Fruit fly (Drosophila melanogaster) whole organism, embryonic: ENCODE results near the gene CG15818.

Experiments used
- Atf3 ChIP-seq: fragments of 200-800 bp; sonication (Bioruptor generic); optimal IDR thresholded peaks from 3 replicates; lab custom pipeline; 2016; ENCODE audit warnings: missing biosample characterization, missing genetic modification characterization
- BEAF-32 ChIP-seq: fragments of 200-800 bp; sonication (Bioruptor generic); optimal IDR thresholded peaks from 3 replicates; lab custom pipeline; 2017; ENCODE audit warnings: missing biosample characterization, missing genetic modification characterization, mild to moderate bottlenecking, moderate library complexity, missing genetic modification reagents
- CG10209 ChIP-seq: fragments of 200-800 bp; sonication (Bioruptor generic); optimal IDR thresholded peaks from 3 replicates; lab custom pipeline; 2017; ENCODE audit warnings: missing biosample characterization, mild to moderate bottlenecking, missing genetic modification characterization, missing genetic modification reagents
- CG12299 ChIP-seq: fragments of 200-800 bp; sonication (Bioruptor generic); optimal IDR thresholded peaks from 2 replicates; lab custom pipeline; 2018; ENCODE audit warnings: missing biosample characterization, mild to moderate bottlenecking, missing genetic modification characterization
- CG14441 ChIP-seq: fragments of 200-800 bp; sonication (Bioruptor generic); IDR thresholded peaks from 2 replicates; pipeline ENCODE4 v1.3.6; 2022; ENCODE audit warnings: missing biosample characterization, missing genetic modification characterization
- CG1603 ChIP-seq: fragments of 200-800 bp; sonication (Bioruptor generic); optimal IDR thresholded peaks from 2 replicates; lab custom pipeline; 2019; ENCODE audit warnings: missing biosample characterization, mild to moderate bottlenecking, missing genetic modification characterization, moderate library complexity
- CG17829 ChIP-seq: fragments of 200-800 bp; optimal IDR thresholded peaks from 2 replicates; lab custom pipeline; 2019; ENCODE audit warnings: missing biosample characterization, mild to moderate bottlenecking, missing genetic modification characterization, moderate library complexity
- CG18764 ChIP-seq: fragments of 200-800 bp; sonication (Bioruptor generic); optimal IDR thresholded peaks from 3 replicates; lab custom pipeline; 2016; ENCODE audit warnings: missing biosample characterization, missing genetic modification characterization
- CG2116 ChIP-seq: fragments of 200-800 bp; sonication (Bioruptor generic); optimal IDR thresholded peaks from 3 replicates; lab custom pipeline; 2018; ENCODE audit warnings: missing biosample characterization, mild to moderate bottlenecking, missing genetic modification characterization
- CG3726 ChIP-seq: fragments of 200-800 bp; sonication (Bioruptor generic); IDR thresholded peaks from 3 replicates; pipeline ENCODE4, ENCODE4 v1.3.6; 2022; ENCODE audit warnings: missing biosample characterization, missing genetic modification characterization
- CG3847 ChIP-seq: fragments of 200-800 bp; sonication (Bioruptor generic); IDR thresholded peaks from 2 replicates; pipeline ENCODE4 v1.3.6; 2022; ENCODE audit warnings: missing biosample characterization, missing genetic modification characterization
- CG4424 ChIP-seq: fragments of 200-800 bp; sonication (Bioruptor generic); optimal IDR thresholded peaks from 3 replicates; lab custom pipeline; 2016; ENCODE audit warnings: missing biosample characterization, missing genetic modification characterization
- CG6683 ChIP-seq: fragments of 200-800 bp; sonication (Bioruptor generic); optimal IDR thresholded peaks from 2 replicates; lab custom pipeline; 2017; ENCODE audit warnings: missing biosample characterization, mild to moderate bottlenecking, missing genetic modification characterization, missing genetic modification reagents
- CG8089 ChIP-seq: fragments of 200-800 bp; sonication (Bioruptor generic); optimal IDR thresholded peaks from 3 replicates; lab custom pipeline; 2016; ENCODE audit warnings: missing biosample characterization, missing genetic modification characterization
- D ChIP-seq, 2 experiments: fragments of 200-800 bp in 1 of 2; fragments of >200 bp in 1 of 2; sonication (Bioruptor generic) in 1 of 2; optimal IDR thresholded peaks; 2 replicates in 1 of 2; 3 replicates in 1 of 2; lab custom pipeline; 2017; ENCODE audit warnings: mild to moderate bottlenecking in 1 of 2, missing biosample characterization in 1 of 2, missing genetic modification characterization in 1 of 2, missing genetic modification reagents in 1 of 2
- H15 ChIP-seq: fragments of 200-800 bp; sonication (Bioruptor generic); IDR thresholded peaks from 3 replicates; pipeline ENCODE4 v1.3.6; 2022; ENCODE audit warnings: missing biosample characterization, missing genetic modification characterization
- HLHmδ ChIP-seq: fragments of 200-800 bp; sonication (Bioruptor generic); optimal IDR thresholded peaks from 2 replicates; lab custom pipeline; 2018; ENCODE audit warnings: missing biosample characterization, mild to moderate bottlenecking, missing genetic modification characterization, moderate library complexity
- HmgD ChIP-seq: fragments of 200-800 bp; sonication (Bioruptor generic); optimal IDR thresholded peaks from 3 replicates; lab custom pipeline; 2016; ENCODE audit warnings: missing biosample characterization, missing genetic modification characterization
- Kr ChIP-seq: fragments of 200-800 bp; sonication (Bioruptor generic); optimal IDR thresholded peaks from 2 replicates; lab custom pipeline; 2017; ENCODE audit warnings: missing biosample characterization, mild to moderate bottlenecking, missing genetic modification characterization
- MESR4 ChIP-seq: fragments of 200-800 bp; sonication (Bioruptor generic); optimal IDR thresholded peaks from 2 replicates; lab custom pipeline; 2018; ENCODE audit warnings: missing biosample characterization, mild to moderate bottlenecking, missing genetic modification characterization, moderate library complexity
- Mad ChIP-seq: fragments of 200-800 bp; sonication (Bioruptor generic); optimal IDR thresholded peaks from 2 replicates; lab custom pipeline; 2016; ENCODE audit warnings: missing biosample characterization, missing genetic modification characterization
- Rx ChIP-seq: fragments of 200-800 bp; sonication (Bioruptor generic); IDR thresholded peaks from 2 replicates; pipeline ENCODE4 v1.3.6; 2022; ENCODE audit warnings: missing biosample characterization, missing genetic modification characterization
- Sin3A ChIP-seq: fragments of >200 bp; optimal IDR thresholded peaks from 2 replicates; lab custom pipeline; 2018
- Six4 ChIP-seq: fragments of 200-800 bp; sonication (Bioruptor generic); optimal IDR thresholded peaks from 2 replicates; lab custom pipeline; 2016; ENCODE audit warnings: missing biosample characterization, missing genetic modification characterization
- Sox100B ChIP-seq: fragments of 200-800 bp; sonication (Bioruptor generic); optimal IDR thresholded peaks from 3 replicates; lab custom pipeline; 2018; ENCODE audit warnings: missing biosample characterization, mild to moderate bottlenecking, missing genetic modification characterization
- Sox102F ChIP-seq: fragments of 200-800 bp; sonication (Bioruptor generic); optimal IDR thresholded peaks from 2 replicates; lab custom pipeline; 2018; ENCODE audit warnings: missing biosample characterization, mild to moderate bottlenecking, missing genetic modification characterization, moderate library complexity
- Ssrp ChIP-seq: fragments of 200-800 bp; sonication (Bioruptor generic); optimal IDR thresholded peaks from 2 replicates; lab custom pipeline; 2018; ENCODE audit warnings: missing biosample characterization, mild to moderate bottlenecking, missing genetic modification characterization, moderate library complexity
- Taf1 ChIP-seq: fragments of 200-800 bp; sonication (Bioruptor generic); IDR thresholded peaks from 2 replicates; pipeline ENCODE4 v1.3.6; 2022; ENCODE audit warnings: missing biosample characterization, missing genetic modification characterization
- ap ChIP-seq: fragments of 200-800 bp; sonication (Bioruptor generic); IDR thresholded peaks from 2 replicates; pipeline ENCODE4 v1.3.6; 2022; ENCODE audit warnings: missing biosample characterization, missing genetic modification characterization
- cas ChIP-seq: fragments of 200-800 bp; sonication (Bioruptor generic); IDR thresholded peaks from 2 replicates; pipeline ENCODE4 v1.3.6; 2022; ENCODE audit warnings: missing biosample characterization, missing genetic modification characterization
- chinmo ChIP-seq: fragments of 200-800 bp; sonication (Bioruptor generic); IDR thresholded peaks from 4 replicates; pipeline ENCODE4 v1.3.6; 2022; ENCODE audit warnings: missing biosample characterization, missing genetic modification characterization; ENCODE audit not compliant: partially characterized antibody
- chm ChIP-seq: fragments of 200-800 bp; sonication (Bioruptor generic); IDR thresholded peaks from 2 replicates; pipeline ENCODE4 v1.3.6; 2022; ENCODE audit warnings: missing biosample characterization, missing genetic modification characterization
- crol ChIP-seq: fragments of 200-800 bp; sonication (Bioruptor generic); IDR thresholded peaks from 2 replicates; pipeline ENCODE4 v1.3.6; 2022; ENCODE audit warnings: missing biosample characterization, missing genetic modification characterization
- crp ChIP-seq, 2 experiments: fragments of 200-800 bp; sonication (Bioruptor generic); optimal IDR thresholded peaks; 2 replicates in 1 of 2; 3 replicates in 1 of 2; lab custom pipeline; 2017; ENCODE audit warnings: missing biosample characterization in 2 of 2, missing genetic modification characterization in 2 of 2, mild to moderate bottlenecking in 1 of 2, moderate library complexity in 1 of 2
- emc ChIP-seq: fragments of 200-800 bp; sonication (Bioruptor generic); optimal IDR thresholded peaks from 2 replicates; lab custom pipeline; 2016; ENCODE audit warnings: missing biosample characterization, missing genetic modification characterization
- fd96Cb ChIP-seq: fragments of 200-800 bp; sonication (Bioruptor generic); optimal IDR thresholded peaks from 2 replicates; lab custom pipeline; 2018; ENCODE audit warnings: missing biosample characterization, mild to moderate bottlenecking, missing genetic modification characterization, moderate library complexity
- grn ChIP-seq: fragments of 200-800 bp; sonication (Bioruptor generic); optimal IDR thresholded peaks from 3 replicates; lab custom pipeline; 2017; ENCODE audit warnings: missing biosample characterization, missing genetic modification characterization
- her ChIP-seq: fragments of 200-800 bp; sonication (Bioruptor generic); optimal IDR thresholded peaks from 2 replicates; lab custom pipeline; 2016; ENCODE audit warnings: missing biosample characterization, missing genetic modification characterization
- lilli ChIP-seq: fragments of 200-800 bp; sonication (Bioruptor generic); optimal IDR thresholded peaks from 3 replicates; lab custom pipeline; 2016; ENCODE audit warnings: missing biosample characterization, missing genetic modification characterization
- mld ChIP-seq: fragments of 200-800 bp; sonication (Bioruptor generic); IDR thresholded peaks from 3 replicates; pipeline ENCODE4 v1.3.6; 2022; ENCODE audit warnings: missing biosample characterization, missing genetic modification characterization; ENCODE audit not compliant: partially characterized antibody
- pfk ChIP-seq: fragments of 200-800 bp; sonication (Bioruptor generic); optimal IDR thresholded peaks from 2 replicates; lab custom pipeline; 2018; ENCODE audit warnings: missing biosample characterization, mild to moderate bottlenecking, missing genetic modification characterization, moderate library complexity
- pnt ChIP-seq: fragments of 200-800 bp; sonication (Bioruptor generic); optimal IDR thresholded peaks from 3 replicates; lab custom pipeline; 2016; ENCODE audit warnings: missing biosample characterization, missing genetic modification characterization
- run ChIP-seq: fragments of 200-800 bp; sonication (Bioruptor generic); optimal IDR thresholded peaks from 3 replicates; lab custom pipeline; 2018; ENCODE audit warnings: missing biosample characterization, mild to moderate bottlenecking, missing genetic modification characterization
- salm ChIP-seq: fragments of 200-800 bp; sonication (Bioruptor generic); optimal IDR thresholded peaks from 2 replicates; lab custom pipeline; 2018; ENCODE audit warnings: missing biosample characterization, mild to moderate bottlenecking, missing genetic modification characterization
- sens-2 ChIP-seq: fragments of 200-800 bp; sonication (Bioruptor generic); IDR thresholded peaks from 2 replicates; pipeline ENCODE4 v1.3.6; 2022; ENCODE audit warnings: missing biosample characterization, missing genetic modification characterization
- sima ChIP-seq: fragments of 200-800 bp; sonication (Bioruptor generic); optimal IDR thresholded peaks from 2 replicates; lab custom pipeline; 2016; ENCODE audit warnings: missing biosample characterization, missing genetic modification characterization
- sug ChIP-seq: fragments of 200-800 bp; optimal IDR thresholded peaks from 2 replicates; lab custom pipeline; 2019; ENCODE audit warnings: missing biosample characterization, mild to moderate bottlenecking, missing genetic modification characterization, moderate library complexity
- tna ChIP-seq: fragments of 200-800 bp; sonication (Bioruptor generic); IDR thresholded peaks from 2 replicates; pipeline ENCODE4 v1.3.6; 2022; ENCODE audit warnings: missing biosample characterization, missing genetic modification characterization; ENCODE audit not compliant: partially characterized antibody
- toy ChIP-seq: fragments of 200-800 bp; sonication (Bioruptor generic); IDR thresholded peaks from 2 replicates; pipeline ENCODE4 v1.3.6; 2022; ENCODE audit warnings: missing biosample characterization, missing genetic modification characterization
- zfh2 ChIP-seq: fragments of 200-800 bp; sonication (Bioruptor generic); optimal IDR thresholded peaks from 2 replicates; lab custom pipeline; 2016; ENCODE audit warnings: missing biosample characterization, missing genetic modification characterization

Gene CG15818

dm6 chr2L:7387813-7388558 is 22.7 kb upstream of the CG15818 start, which contains the start of the genes CG5149 and gudu:
TSS of gene CG5149 (minus strand) at chr2L:7388253.
TSS of gene gudu (plus strand) at chr2L:7388508.
- TF ChIP-seq cas (GFP tag; lab: Robert Waterston, UW) (no peak), mld (GFP tag; lab: Robert Waterston, UW) (peak; percentile 88; the same call in 2 of the 3 replicates), fd96Cb (tag; lab: Kevin White, UChicago) (no peak), CG3847 (no peak; the same call in 1 of the 2 replicates), CG2116 (GFP tag; lab: Kevin White, UChicago) (peak; percentile 47), toy (GFP tag; lab: Robert Waterston, UW) (no peak), CG4424 (no peak), HLHmδ (GFP tag; lab: Kevin White, UChicago) (no peak), pfk (GFP tag; lab: Kevin White, UChicago) (no peak), emc (GFP tag; lab: Kevin White, UChicago) (no peak), CG12299 (tag; lab: Kevin White, UChicago) (no peak), salm (tag; lab: Kevin White, UChicago) (no peak), Sox102F (GFP tag; lab: Kevin White, UChicago) (no peak), crol (GFP tag; lab: Robert Waterston, UW) (no peak), Mad (GFP tag; lab: Kevin White, UChicago) (no peak), ap (GFP tag; lab: Robert Waterston, UW) (no peak), Sin3A (lab: Kevin White, UChicago) (peak; percentile 59), chm (no peak), Rx (GFP tag; lab: Robert Waterston, UW) (no peak), H15 (no peak), CG14441 (GFP tag; lab: Robert Waterston, UW) (0 out of 2 replicates have a peak, but pooled peaks have one; percentile 23), CG18764 (GFP tag; lab: Kevin White, UChicago) (no peak), sens-2 (GFP tag; lab: Robert Waterston, UW) (no peak), BEAF-32 (GFP tag; lab: Kevin White, UChicago) (peak; percentile 90), Kr (GFP tag; lab: Kevin White, UChicago) (no peak), Sox100B (GFP tag; lab: Kevin White, UChicago) (no peak), MESR4 (GFP tag; lab: Kevin White, UChicago) (peak; percentile 79), sima (no peak), CG1603 (peak; percentile 76), zfh2 (GFP tag; lab: Kevin White, UChicago) (no peak), HmgD (GFP tag; lab: Kevin White, UChicago) (peak; percentile 24), Taf1 (GFP tag; lab: Robert Waterston, UW) (no peak), pnt (GFP tag; lab: Kevin White, UChicago) (no peak), Six4 (no peak), CG10209 (GFP tag; lab: Kevin White, UChicago) (no peak), CG8089 (no peak), D (optimal IDR thresholded peaks at IDR 0.05; lab: Kevin White, UChicago) (no peak), D (GFP tag; optimal IDR thresholded peaks at IDR 0.05; lab: Kevin White, UChicago) (no peak), her (GFP tag; lab: Kevin White, UChicago) (peak; percentile 2), crp (GFP tag; optimal IDR thresholded peaks at IDR 0.05; lab: Kevin White, UChicago) (no peak), tna (peak; percentile 71), Atf3 (GFP tag; lab: Kevin White, UChicago) (no peak), run (tag; lab: Kevin White, UChicago) (no peak), sug (no peak), lilli (GFP tag; lab: Kevin White, UChicago) (peak; percentile 7), CG6683 (GFP tag; lab: Kevin White, UChicago) (no peak), chinmo (GFP tag; lab: Robert Waterston, UW) (peak; percentile 94), CG3726 (no peak), CG17829 (tag; lab: Kevin White, UChicago) (peak; percentile 60), Ssrp (no peak), grn (GFP tag; lab: Kevin White, UChicago) (no peak)
